Worm (Caenorhabditis elegans): ENCODE data around the gene C27F2.9.

Gene C27F2.9

DNA sequence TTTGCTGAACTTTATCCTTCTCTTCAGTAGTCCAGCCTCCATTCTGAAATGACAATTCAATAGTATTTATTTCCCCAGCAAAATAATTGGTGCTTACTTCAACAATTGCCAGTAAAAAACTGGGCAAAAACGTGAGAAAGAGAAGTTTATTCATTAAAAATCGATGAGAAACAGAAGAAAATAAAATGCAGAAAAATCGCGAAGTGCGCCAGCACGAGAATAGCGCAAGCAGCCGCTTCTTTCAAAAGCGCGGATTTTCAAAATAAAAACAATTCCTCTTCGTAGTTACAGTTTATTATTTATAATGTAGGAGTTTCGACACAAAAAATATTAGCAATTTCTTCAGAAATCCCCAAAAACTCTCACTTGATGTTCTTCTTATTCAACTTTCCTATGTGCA lies at the start of gene C27F2.9:
C27F2.9 (minus strand) TSS at position 159 of the 400 bp plus-strand sequence.
- TF ChIP-seq saeg-2 (GFP tag; IDR thresholded peaks at IDR 0.05) (no peak), aly-2 (tag; optimal IDR thresholded peaks at IDR 0.05) (no peak), zfp-2 (tag; optimal IDR thresholded peaks at IDR 0.05) (no peak), php-3 (GFP tag; IDR thresholded peaks at IDR 0.05) (no peak), lin-1 (GFP tag; IDR thresholded peaks at IDR 0.05) (no peak), nhr-42 (GFP tag; IDR thresholded peaks at IDR 0.05) (peak; percentile 88), ceh-44 (GFP tag; IDR thresholded peaks at IDR 0.05) (no peak), nhr-28 (tag; optimal IDR thresholded peaks at IDR 0.05) (no peak), dmd-8 (GFP tag; IDR thresholded peaks at IDR 0.05) (no peak), mes-2 (tag; optimal IDR thresholded peaks at IDR 0.05; ENCODE audit: poor library complexity, severe bottlenecking) (peak; percentile 95), arid-1 (GFP tag; conservative IDR thresholded peaks at IDR 0.05) (peak; percentile 77; the same call in 1 of the 2 replicates), lin-15B (tag; optimal IDR thresholded peaks at IDR 0.05) (peak; percentile 36), zfp-3 (GFP tag; conservative IDR thresholded peaks at IDR 0.05) (0 out of 2 replicates have a peak, but pooled peaks have one; percentile 57), ceh-20 (GFP tag; IDR thresholded peaks at IDR 0.05) (peak; percentile 77), aha-1 (tag) (no peak), lin-38 (GFP tag; IDR thresholded peaks at IDR 0.05) (peak; percentile 89), ceh-62 (tag; optimal IDR thresholded peaks at IDR 0.05) (no peak), nhr-237 (tag; optimal IDR thresholded peaks at IDR 0.05) (no peak), egl-43 (GFP tag; IDR thresholded peaks at IDR 0.05) (no peak), fos-1 (tag; optimal IDR thresholded peaks at IDR 0.05) (no peak), mxl-2 (GFP tag; conservative IDR thresholded peaks at IDR 0.05) (no peak), ZK546.5 (tag; optimal IDR thresholded peaks at IDR 0.05) (no peak), rbr-2 (tag; optimal IDR thresholded peaks at IDR 0.05) (peak; percentile 82), set-16 (GFP tag; IDR thresholded peaks at IDR 0.05) (no peak), madf-5 (GFP tag; IDR thresholded peaks at IDR 0.05) (peak in 1 of 2 experiments; percentile 44; a peak in 1 of 4 replicates), nhr-25 (tag; optimal IDR thresholded peaks at IDR 0.05; ENCODE audit: borderline replicate concordance, insufficient read depth) (peak; percentile 70), dve-1 (tag; optimal IDR thresholded peaks at IDR 0.05; ENCODE audit: insufficient read depth) (peak; percentile 82), ctbp-1 (GFP tag; IDR thresholded peaks at IDR 0.05) (peak; percentile 32; the same call in 1 of the 2 replicates), ZK337.2 (GFP tag; IDR thresholded peaks at IDR 0.05) (no peak), lim-7 (GFP tag; IDR thresholded peaks at IDR 0.05) (no peak), nhr-6 (tag; optimal IDR thresholded peaks at IDR 0.05) (peak; percentile 82), nhr-111 (GFP tag; optimal IDR thresholded peaks at IDR 0.05) (no peak), T26A8.4 (GFP tag; IDR thresholded peaks at IDR 0.05) (no peak; the same call in 1 of the 2 replicates), lin-13 (GFP tag; optimal IDR thresholded peaks at IDR 0.05) (peak; percentile 61), pha-4 (GFP tag; IDR thresholded peaks at IDR 0.05) (peak; percentile 85), pha-4 (tag; optimal IDR thresholded peaks at IDR 0.05) (peak; percentile 86), nhr-41 (GFP tag; IDR thresholded peaks at IDR 0.05) (no peak), ceh-28 (tag; optimal IDR thresholded peaks at IDR 0.05) (no peak), egl-27 (tag; optimal IDR thresholded peaks at IDR 0.05) (no peak), lsy-2 (tag; optimal IDR thresholded peaks at IDR 0.05) (peak; percentile 56 to 92), sdz-12 (GFP tag; optimal IDR thresholded peaks at IDR 0.05) (no peak), F26F4.8 (GFP tag; conservative IDR thresholded peaks at IDR 0.05) (no peak), ztf-7 (tag; optimal IDR thresholded peaks at IDR 0.05) (peak; percentile 43), zag-1 (tag; optimal IDR thresholded peaks at IDR 0.05) (no peak), nhr-48 (tag; optimal IDR thresholded peaks at IDR 0.05) (peak; percentile 54), spr-3 (GFP tag; optimal IDR thresholded peaks at IDR 0.05) (no peak), duxl-1 (tag; optimal IDR thresholded peaks at IDR 0.05; ENCODE audit: poor library complexity) (peak; percentile 82), ces-1 (GFP tag; optimal IDR thresholded peaks at IDR 0.05) (no peak), ceh-32 (tag; optimal IDR thresholded peaks at IDR 0.05; ENCODE audit: poor library complexity) (no peak), madf-9 (GFP tag; conservative IDR thresholded peaks at IDR 0.05) (no peak), tag-97 (GFP tag; IDR thresholded peaks at IDR 0.05) (no peak)

Measured in whole organism, L4 larva.